Fruit fly (Drosophila melanogaster): Measurements from ENCODE around the gene CG17776.

CG17776 gene

dm6 chrX:2196086-2196732 is 11.7 kb downstream of the CG17776 start (continued):
- no peak for TF ChIP-seq CG32264 (GFP tag; optimal IDR thresholded peaks at IDR 0.05)

DNA sequence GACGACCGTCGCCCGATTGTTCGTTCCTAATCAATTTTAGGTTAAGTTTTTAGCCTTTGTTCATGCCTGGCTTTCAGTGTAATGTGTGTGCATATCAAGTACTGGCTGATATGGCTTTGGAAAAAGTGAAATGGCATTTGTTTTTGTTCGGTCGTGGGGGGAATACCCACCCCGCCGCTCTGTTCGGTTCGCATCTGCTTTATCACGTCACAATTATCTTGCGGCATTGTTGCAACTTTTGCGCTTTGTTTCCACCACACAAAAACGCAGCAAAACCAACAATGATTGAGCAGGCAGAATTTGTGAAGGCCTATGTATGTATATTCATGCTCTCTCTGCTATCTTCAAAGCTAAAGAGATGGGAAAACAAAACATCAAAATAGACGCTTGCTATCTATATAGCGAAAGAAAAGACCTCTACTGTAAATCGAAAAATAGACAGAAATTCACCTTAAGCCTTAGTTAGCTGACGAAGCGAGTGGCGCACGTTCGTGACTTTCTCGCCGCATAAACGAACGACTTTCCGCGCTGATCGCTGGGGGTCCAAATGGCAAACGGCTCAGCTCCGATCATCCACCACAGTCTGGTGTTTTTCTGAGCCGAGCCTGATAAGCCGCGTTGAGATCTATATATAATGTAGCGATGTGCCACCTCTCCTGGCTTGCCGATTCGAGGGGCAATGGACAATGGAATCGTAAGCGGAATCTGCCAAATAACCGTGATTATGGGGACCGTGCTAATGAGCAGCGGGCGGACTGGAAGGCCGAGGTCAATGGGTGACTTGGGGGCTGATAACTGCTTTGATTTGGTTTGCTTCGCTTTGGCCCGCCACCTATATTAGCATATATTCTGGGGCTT is 13.1 kb downstream of the CG17776 start:
- TF ChIP-seq CG32264 (GFP tag; optimal IDR thresholded peaks at IDR 0.05) (no peak), Hr78 (GFP tag; optimal IDR thresholded peaks at IDR 0.05) (no peak), Rel (GFP tag; optimal IDR thresholded peaks at IDR 0.05) (no peak), Rel (tag; optimal IDR thresholded peaks at IDR 0.05) (peak; percentile 97), HLH106 (tag; optimal IDR thresholded peaks at IDR 0.05) (peak; percentile 3), OdsH (GFP tag; optimal IDR thresholded peaks at IDR 0.05) (no peak), br (GFP tag; optimal IDR thresholded peaks at IDR 0.05) (peak; percentile 19), h (GFP tag; optimal IDR thresholded peaks at IDR 0.05) (peak; percentile 33), dmrt93B (GFP tag; optimal IDR thresholded peaks at IDR 0.05) (no peak), Mio (GFP tag; optimal IDR thresholded peaks at IDR 0.05) (no peak), fru (GFP tag; optimal IDR thresholded peaks at IDR 0.05) (peak; percentile 17), CG9705 (GFP tag; optimal IDR thresholded peaks at IDR 0.05) (no peak), CrebA (GFP tag; optimal IDR thresholded peaks at IDR 0.05; ENCODE audit: borderline replicate concordance) (no peak), Sp1 (GFP tag; optimal IDR thresholded peaks at IDR 0.05) (peak; percentile 28)

DNA sequence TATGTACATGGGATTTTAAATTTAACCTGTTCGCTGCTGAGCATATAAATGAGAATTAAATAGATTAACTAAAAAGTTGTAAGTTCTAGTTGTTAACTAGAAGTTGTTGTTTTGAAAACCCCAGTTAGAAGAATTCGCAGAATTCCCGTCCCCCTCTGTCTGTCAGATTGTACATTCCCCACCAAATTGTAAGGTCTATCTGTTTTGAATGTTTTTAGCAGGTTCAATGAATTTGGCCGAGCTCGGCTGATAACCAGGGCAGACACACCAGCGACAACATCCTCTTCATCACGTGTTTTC is 13.7 kb downstream of the CG17776 start:
- TF ChIP-seq pan (optimal IDR thresholded peaks at IDR 0.05) (no peak), Rel (GFP tag; optimal IDR thresholded peaks at IDR 0.05) (no peak), Rel (tag; optimal IDR thresholded peaks at IDR 0.05) (peak; percentile 50), Hnf4 (GFP tag; optimal IDR thresholded peaks at IDR 0.05) (no peak)

- TF ChIP-seq tai (GFP tag; optimal IDR thresholded peaks at IDR 0.05) (no peak), h (GFP tag; optimal IDR thresholded peaks at IDR 0.05) (peak; percentile 22)
Observed at dm6 chrX:2199303-2199702, 14.8 kb downstream of the CG17776 start.

DNA sequence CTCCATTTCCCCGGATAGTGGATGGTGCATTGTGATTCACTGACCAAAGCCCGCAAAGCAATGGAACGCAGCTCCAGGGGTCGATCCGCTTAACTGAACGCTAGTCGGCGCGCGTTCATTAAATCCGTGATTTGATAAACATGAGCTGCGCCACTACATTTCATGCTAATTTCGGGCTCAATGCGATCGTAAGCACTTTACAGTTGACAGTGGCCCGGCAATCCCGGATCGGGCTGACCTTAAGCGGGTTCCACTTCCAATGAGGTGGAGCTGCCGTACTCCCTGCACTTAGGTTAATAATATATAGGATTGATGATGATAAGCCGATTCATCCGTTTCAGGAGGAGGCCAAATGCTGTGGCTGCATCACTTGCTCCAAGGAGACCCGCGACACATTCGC is 19.2 kb downstream of the CG17776 start, which contains the start of gene FarO:
Gene FarO, minus strand, starts transcription at position 101 of the 400 bp plus-strand sequence.
- TF ChIP-seq CG9705 (GFP tag; optimal IDR thresholded peaks at IDR 0.05) (no peak), Sp1 (GFP tag; optimal IDR thresholded peaks at IDR 0.05) (no peak), HLH106 (tag; optimal IDR thresholded peaks at IDR 0.05) (no peak)

DNA sequence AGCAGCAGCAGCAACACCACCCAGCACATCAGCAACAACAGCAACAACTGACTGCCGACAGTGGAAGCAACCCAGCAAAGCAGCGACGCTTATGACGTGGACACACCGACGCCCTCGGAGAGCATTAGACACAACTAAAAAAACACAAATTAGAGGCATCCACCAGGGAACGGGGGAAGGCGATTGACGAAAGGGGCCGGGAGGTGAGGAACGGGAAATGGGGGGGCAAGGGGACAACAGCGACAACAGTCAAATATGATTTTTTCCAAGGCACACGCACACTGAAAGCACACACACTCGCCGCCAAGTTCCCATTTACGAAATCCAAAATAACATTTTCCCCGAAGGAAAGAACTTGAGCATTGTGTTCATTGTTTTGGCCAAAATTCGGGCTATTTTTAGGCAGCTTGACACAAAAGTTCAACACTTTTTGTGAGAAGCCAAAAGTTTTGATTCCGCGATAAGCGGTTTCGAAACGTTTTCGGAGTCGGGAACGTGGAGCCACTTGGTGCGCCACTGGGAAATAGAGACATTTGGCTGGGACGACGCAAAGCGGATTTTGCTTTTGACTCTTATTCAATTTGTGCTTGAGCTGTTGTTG is 24.2 kb downstream of the CG17776 start:
- TF ChIP-seq CrebA (GFP tag; optimal IDR thresholded peaks at IDR 0.05; ENCODE audit: borderline replicate concordance) (no peak), tai (GFP tag; optimal IDR thresholded peaks at IDR 0.05) (no peak), brk (GFP tag; optimal IDR thresholded peaks at IDR 0.05) (no peak), lola (GFP tag; optimal IDR thresholded peaks at IDR 0.05) (no peak), foxo (GFP tag; optimal IDR thresholded peaks at IDR 0.05) (no peak), woc (GFP tag; optimal IDR thresholded peaks at IDR 0.05) (no peak), Dif (GFP tag; optimal IDR thresholded peaks at IDR 0.05; ENCODE audit: partially characterized antibody) (no peak), fru (GFP tag; optimal IDR thresholded peaks at IDR 0.05) (no peak), Hr78 (GFP tag; optimal IDR thresholded peaks at IDR 0.05) (no peak), CG32264 (GFP tag; optimal IDR thresholded peaks at IDR 0.05) (no peak), sv (GFP tag; optimal IDR thresholded peaks at IDR 0.05) (no peak)

DNA sequence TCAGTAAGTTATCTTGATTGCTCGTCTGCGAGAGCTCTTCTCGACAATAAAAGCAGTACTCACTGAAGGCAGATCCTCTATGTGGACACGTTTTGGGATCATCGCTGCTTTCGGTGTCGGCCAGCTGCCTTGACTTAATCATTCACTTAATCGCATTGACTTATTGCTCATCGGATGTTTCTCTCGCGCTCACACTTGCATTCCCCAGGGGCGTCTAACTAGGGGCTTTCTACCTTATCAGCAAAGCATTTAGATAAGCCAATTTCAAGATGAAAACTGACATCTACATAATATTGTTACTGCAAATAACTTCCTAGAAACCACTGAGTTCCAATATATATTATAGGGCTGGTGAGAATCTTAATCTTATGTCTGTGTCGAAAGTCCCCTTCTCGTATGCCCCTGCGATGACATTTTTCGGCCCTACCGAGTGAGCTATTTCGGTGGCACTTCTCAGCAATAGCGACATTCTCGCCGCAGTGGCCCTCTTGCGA is 27.8 kb downstream of the CG17776 start:
- TF ChIP-seq HLH106 (tag; optimal IDR thresholded peaks at IDR 0.05) (peak; percentile 36), sv (GFP tag; optimal IDR thresholded peaks at IDR 0.05) (no peak), foxo (GFP tag; optimal IDR thresholded peaks at IDR 0.05) (peak in 1 of 2 experiments; percentile 23), sage (GFP tag; optimal IDR thresholded peaks at IDR 0.05) (no peak), fru (GFP tag; optimal IDR thresholded peaks at IDR 0.05) (peak; percentile 36), h (GFP tag; optimal IDR thresholded peaks at IDR 0.05) (peak; percentile 15), Rel (GFP tag; optimal IDR thresholded peaks at IDR 0.05) (no peak), Rel (tag; optimal IDR thresholded peaks at IDR 0.05) (peak; percentile 65)

All from whole organism, wandering third instar larva.